Worm (Caenorhabditis elegans): ENCODE data around the gene lin-39.

- TF ChIP-seq sptf-2 (GFP tag; optimal IDR thresholded peaks at IDR 0.05) (no peak), ztf-25 (GFP tag; IDR thresholded peaks at IDR 0.05) (no peak), hlh-26 (GFP tag; conservative IDR thresholded peaks at IDR 0.05) (no peak), nhr-90 (tag; optimal IDR thresholded peaks at IDR 0.05) (no peak), unc-130 (GFP tag; optimal IDR thresholded peaks at IDR 0.05) (no peak), F22D6.2 (tag; optimal IDR thresholded peaks at IDR 0.05) (no peak), snpc-4 (GFP tag; optimal IDR thresholded peaks at IDR 0.05) (no peak), snpc-4 (tag; optimal IDR thresholded peaks at IDR 0.05) (peak in 2 of 4 experiments; percentile 27 to 75), ztf-28 (GFP tag; IDR thresholded peaks at IDR 0.05) (peak; percentile 55; the same call in 1 of the 2 replicates), ama-1 (optimal IDR thresholded peaks at IDR 0.05) (no peak), ama-1 (GFP tag; optimal IDR thresholded peaks at IDR 0.05) (no peak), F49E8.2 (tag; optimal IDR thresholded peaks at IDR 0.05; ENCODE audit: insufficient read depth) (peak; percentile 34), K12H6.12 (tag; optimal IDR thresholded peaks at IDR 0.05) (no peak)
Observed at ce11 chrIII:7572781-7573400, 36.5 kb upstream of the lin-39 start, which contains the start of the genes rpl-9 and lpd-7.
